Worm (Caenorhabditis elegans): ENCODE results near the gene C18A3.10.

ce11 chrII:5712126-5712525 lies 3.5 kb downstream of the C18A3.10 start:
- TF ChIP-seq egl-27 (tag; optimal IDR thresholded peaks at IDR 0.05) (no peak), nhr-77 (tag; optimal IDR thresholded peaks at IDR 0.05) (no peak), ceh-82 (tag; optimal IDR thresholded peaks at IDR 0.05) (no peak), lin-15B (tag; optimal IDR thresholded peaks at IDR 0.05) (no peak), ceh-28 (tag; optimal IDR thresholded peaks at IDR 0.05) (no peak), hmg-11 (tag; optimal IDR thresholded peaks at IDR 0.05) (no peak), ama-1 (optimal IDR thresholded peaks at IDR 0.05) (peak; percentile 33), elt-2 (tag; optimal IDR thresholded peaks at IDR 0.05) (peak; percentile 22), pha-4 (tag; optimal IDR thresholded peaks at IDR 0.05) (no peak)
